Worm (Caenorhabditis elegans) whole organism, young adult: ENCODE results near the gene nuc-1.

Experiments used
- C17E4.6 ChIP-seq: fragments of 200-800 bp; sonication (Bioruptor generic); IDR thresholded peaks from 2 replicates; pipeline ENCODE4 v1.3.6; 2022; ENCODE audit warnings: missing genetic modification reagents, missing genetic modification characterization, missing compliant biosample characterization
- F23B12.7 ChIP-seq: sonication (generic microtip); optimal IDR thresholded peaks from 2 replicates; lab custom pipeline; 2017; ENCODE audit warnings: missing genetic modification characterization, mild to moderate bottlenecking, missing compliant biosample characterization, antibody characterized with exemption, moderate library complexity; ENCODE audit not compliant: insufficient read depth
- athp-1 ChIP-seq: sonication (generic microtip); optimal IDR thresholded peaks from 2 replicates; lab custom pipeline; 2017; ENCODE audit warnings: mild to moderate bottlenecking, missing genetic modification characterization, missing compliant biosample characterization
- bed-1 ChIP-seq: fragments of 200-800 bp; sonication (Bioruptor generic); IDR thresholded peaks from 2 replicates; pipeline ENCODE4 v1.3.6; 2022; ENCODE audit warnings: missing genetic modification reagents, missing genetic modification characterization, missing compliant biosample characterization
- cebp-1 ChIP-seq, 2 experiments: fragments of 200-800 bp in 1 of 2; sonication (Bioruptor generic) in 1 of 2; sonication (generic microtip) in 1 of 2; IDR thresholded peaks in 1 of 2; optimal IDR thresholded peaks in 1 of 2; 2 replicates each; pipeline versions ENCODE4 v1.3.6 to Lab custom; 2017 to 2022; ENCODE audit warnings: missing compliant biosample characterization in 2 of 2, missing genetic modification characterization in 2 of 2, mild to moderate bottlenecking in 1 of 2, missing genetic modification reagents in 1 of 2, moderate library complexity in 1 of 2
- egl-18 ChIP-seq: fragments of 200-800 bp; sonication (Bioruptor generic); IDR thresholded peaks from 2 replicates; pipeline ENCODE4 v1.3.6; 2022; ENCODE audit warnings: missing genetic modification reagents, missing genetic modification characterization, missing compliant biosample characterization
- egrh-3 ChIP-seq: fragments of 200-800 bp; sonication (Bioruptor generic); IDR thresholded peaks from 2 replicates; pipeline ENCODE4 v1.3.6; 2022; ENCODE audit warnings: missing genetic modification reagents, missing genetic modification characterization, missing compliant biosample characterization
- gei-17 ChIP-seq: fragments of 200-800 bp; sonication (Bioruptor generic); optimal IDR thresholded peaks from 2 replicates; lab custom pipeline; 2018; ENCODE audit warnings: mild to moderate bottlenecking, missing genetic modification characterization, missing compliant biosample characterization
- hlh-12 ChIP-seq: sonication (generic microtip); optimal IDR thresholded peaks from 2 replicates; lab custom pipeline; 2016; ENCODE audit warnings: missing genetic modification characterization, missing compliant biosample characterization
- madf-10 ChIP-seq: sonication (generic microtip); optimal IDR thresholded peaks from 2 replicates; lab custom pipeline; 2016; ENCODE audit warnings: mild to moderate bottlenecking, missing genetic modification characterization, missing compliant biosample characterization
- tbx-9 ChIP-seq: sonication (generic microtip); optimal IDR thresholded peaks from 2 replicates; lab custom pipeline; 2016; ENCODE audit warnings: borderline replicate concordance, missing genetic modification characterization, inconsistent platforms, missing compliant biosample characterization
- unc-62 ChIP-seq: fragments of 150-350 bp; optimal IDR thresholded peaks from 2 replicates; lab custom pipeline; 2014; ENCODE audit warnings: missing biosample characterization, missing genetic modification reagents, missing genetic modification characterization
- ztf-22 ChIP-seq: fragments of 200-800 bp; sonication (Bioruptor generic); optimal IDR thresholded peaks from 2 replicates; lab custom pipeline; 2018; ENCODE audit warnings: mild to moderate bottlenecking, missing genetic modification characterization, moderate library complexity, missing compliant biosample characterization

DNA sequence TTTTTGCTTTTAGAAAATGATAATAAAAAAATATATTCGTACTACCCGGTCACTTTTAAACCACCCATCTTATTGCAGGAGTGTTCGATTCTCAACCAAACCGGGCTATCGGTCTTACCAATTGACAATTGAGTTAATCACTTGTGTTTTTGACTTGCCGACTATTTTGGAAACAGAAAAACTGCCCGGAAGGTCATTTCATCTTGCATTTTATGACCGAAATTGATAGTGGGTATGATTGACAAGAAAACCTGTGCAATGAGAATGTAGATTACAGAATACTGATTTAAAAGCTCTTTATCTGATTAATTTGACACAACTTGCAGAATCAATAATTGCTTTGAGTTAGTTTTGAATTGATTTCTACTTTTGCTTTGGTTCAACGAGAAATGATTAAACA is 22.6 kb upstream of the nuc-1 start, which contains the start of gene C07B5.2:
- no peak for TF ChIP-seq madf-10
- no peak for TF ChIP-seq gei-17
- TF ChIP-seq unc-62 (GFP tag; lab: Kevin White, UChicago), result no peak
- TF ChIP-seq ztf-22, result no peak
- no peak for TF ChIP-seq F23B12.7
- no peak for TF ChIP-seq cebp-1 (GFP tag; IDR thresholded peaks at IDR 0.05; lab: Robert Waterston, UW)
- TF ChIP-seq cebp-1 (tag; optimal IDR thresholded peaks at IDR 0.05; lab: Kevin White, UChicago), result no peak
- no peak for TF ChIP-seq tbx-9 (tag; lab: Kevin White, UChicago)
- no peak for TF ChIP-seq bed-1 (GFP tag; lab: Robert Waterston, UW)
- no peak for TF ChIP-seq hlh-12 (tag; lab: Kevin White, UChicago)
- TF ChIP-seq egrh-3 (GFP tag; lab: Robert Waterston, UW), result no peak
- TF ChIP-seq C17E4.6 (GFP tag; lab: Robert Waterston, UW), result no peak
- TF ChIP-seq egl-18 (GFP tag; lab: Robert Waterston, UW), result no peak
- TF ChIP-seq athp-1 (tag; lab: Kevin White, UChicago), result no peak
